Fruit fly (Drosophila melanogaster) whole organism, prepupa: Measurements from ENCODE around the gene CG1979.

Experiments used
- Blimp-1 ChIP-seq: fragments of 200-800 bp; sonication (Bioruptor generic); optimal IDR thresholded peaks from 3 replicates; lab custom pipeline; 2017; ENCODE audit warnings: missing biosample characterization, missing genetic modification characterization, mild to moderate bottlenecking, moderate library complexity, missing genetic modification reagents
- CG10631 ChIP-seq: fragments of 200-800 bp; sonication (Bioruptor generic); optimal IDR thresholded peaks from 2 replicates; lab custom pipeline; 2016; ENCODE audit warnings: missing biosample characterization, missing genetic modification characterization
- CG10669 ChIP-seq: fragments of 200-800 bp; sonication (Bioruptor generic); optimal IDR thresholded peaks from 3 replicates; lab custom pipeline; 2018; ENCODE audit warnings: missing biosample characterization, mild to moderate bottlenecking, missing genetic modification characterization, moderate library complexity
- CG11294 ChIP-seq: fragments of 200-800 bp; sonication (Bioruptor generic); IDR thresholded peaks from 2 replicates; pipeline ENCODE4 v1.3.6; 2022; ENCODE audit warnings: missing biosample characterization, missing genetic modification characterization
- CG11762 ChIP-seq: fragments of 200-800 bp; sonication (Bioruptor generic); optimal IDR thresholded peaks from 3 replicates; lab custom pipeline; 2016; ENCODE audit warnings: missing biosample characterization, missing genetic modification characterization; ENCODE audit not compliant: insufficient read depth
- CG15336 ChIP-seq: fragments of 200-800 bp; sonication (Bioruptor generic); IDR thresholded peaks from 2 replicates; pipeline ENCODE4 v1.3.6; 2022; ENCODE audit warnings: missing biosample characterization, missing genetic modification characterization
- CG1621 ChIP-seq: fragments of 200-800 bp; sonication (Bioruptor generic); optimal IDR thresholded peaks from 3 replicates; lab custom pipeline; 2018; ENCODE audit warnings: missing biosample characterization, mild to moderate bottlenecking, missing genetic modification characterization
- CG16779 ChIP-seq: fragments of 200-800 bp; sonication (Bioruptor generic); optimal IDR thresholded peaks from 3 replicates; lab custom pipeline; 2017; ENCODE audit warnings: missing biosample characterization, mild to moderate bottlenecking, missing genetic modification characterization
- CG3032 ChIP-seq: fragments of 200-800 bp; optimal IDR thresholded peaks from 2 replicates; lab custom pipeline; 2019; ENCODE audit warnings: missing biosample characterization, mild to moderate bottlenecking, missing genetic modification characterization, moderate library complexity
- CG31627 ChIP-seq: fragments of 200-800 bp; sonication (Bioruptor generic); optimal IDR thresholded peaks from 3 replicates; lab custom pipeline; 2016; ENCODE audit warnings: missing biosample characterization, missing genetic modification characterization
- CG32006 ChIP-seq: fragments of 200-800 bp; sonication (Bioruptor generic); optimal IDR thresholded peaks from 3 replicates; lab custom pipeline; 2017; ENCODE audit warnings: missing biosample characterization, mild to moderate bottlenecking, missing genetic modification characterization
- CG34406 ChIP-seq: fragments of 200-800 bp; sonication (Bioruptor generic); optimal IDR thresholded peaks from 3 replicates; lab custom pipeline; 2016; ENCODE audit warnings: missing biosample characterization, missing genetic modification characterization
- CG3919 ChIP-seq: fragments of 200-800 bp; sonication (Bioruptor generic); optimal IDR thresholded peaks from 3 replicates; lab custom pipeline; 2016; ENCODE audit warnings: missing biosample characterization, missing genetic modification characterization
- CG6276 ChIP-seq: fragments of 200-800 bp; sonication (Bioruptor generic); optimal IDR thresholded peaks from 2 replicates; lab custom pipeline; 2017; ENCODE audit warnings: missing biosample characterization, mild to moderate bottlenecking, missing genetic modification characterization
- CG6808 ChIP-seq: fragments of 200-800 bp; sonication (Bioruptor generic); optimal IDR thresholded peaks from 3 replicates; lab custom pipeline; 2017; ENCODE audit warnings: missing biosample characterization, missing genetic modification characterization, mild to moderate bottlenecking, moderate library complexity, missing genetic modification reagents
- CG6854 ChIP-seq: fragments of 200-800 bp; sonication (Bioruptor generic); optimal IDR thresholded peaks from 2 replicates; lab custom pipeline; 2017; ENCODE audit warnings: missing biosample characterization, mild to moderate bottlenecking, missing genetic modification characterization
- CG7368 ChIP-seq: fragments of 200-800 bp; sonication (Bioruptor generic); optimal IDR thresholded peaks from 3 replicates; lab custom pipeline; 2016; ENCODE audit warnings: missing biosample characterization, missing genetic modification characterization
- CG8119 ChIP-seq: fragments of 200-800 bp; sonication (Bioruptor generic); IDR thresholded peaks from 3 replicates; pipeline ENCODE4 v1.3.6; 2022; ENCODE audit warnings: missing biosample characterization, missing genetic modification characterization
- CG8319 ChIP-seq: fragments of 200-800 bp; sonication (Bioruptor generic); optimal IDR thresholded peaks from 3 replicates; lab custom pipeline; 2016; ENCODE audit warnings: missing biosample characterization, missing genetic modification characterization
- CG8632 ChIP-seq: fragments of 200-800 bp; sonication (Bioruptor generic); optimal IDR thresholded peaks from 3 replicates; lab custom pipeline; 2016; ENCODE audit warnings: missing biosample characterization, missing genetic modification characterization
- CG9139 ChIP-seq: fragments of 200-800 bp; sonication (Bioruptor generic); optimal IDR thresholded peaks from 3 replicates; lab custom pipeline; 2017; ENCODE audit warnings: missing biosample characterization, mild to moderate bottlenecking, missing genetic modification characterization
- Eip75B ChIP-seq: fragments of 200-800 bp; sonication (Bioruptor generic); optimal IDR thresholded peaks from 3 replicates; lab custom pipeline; 2016; ENCODE audit warnings: missing biosample characterization, missing genetic modification characterization
- Eip78C ChIP-seq: fragments of 200-800 bp; sonication (Bioruptor generic); peaks from one replicate; lab custom pipeline; 2016; ENCODE audit warnings: missing biosample characterization, missing genetic modification characterization
- Eip93F ChIP-seq: fragments of 200-800 bp; sonication (Bioruptor generic); optimal IDR thresholded peaks from 2 replicates; lab custom pipeline; 2016; ENCODE audit warnings: missing biosample characterization, mild to moderate bottlenecking, missing genetic modification characterization
- Ets21C ChIP-seq: fragments of 200-800 bp; sonication (Bioruptor generic); optimal IDR thresholded peaks from 3 replicates; lab custom pipeline; 2016; ENCODE audit warnings: missing biosample characterization, missing genetic modification characterization
- Ets96B ChIP-seq: fragments of 200-800 bp; optimal IDR thresholded peaks from 2 replicates; lab custom pipeline; 2019; ENCODE audit warnings: missing biosample characterization, mild to moderate bottlenecking, missing genetic modification characterization, moderate library complexity
- Gug ChIP-seq: fragments of 200-800 bp; sonication (Bioruptor generic); IDR thresholded peaks from 2 replicates; pipeline ENCODE4 v1.3.6; 2022; ENCODE audit warnings: missing biosample characterization, missing genetic modification characterization
- Hr38 ChIP-seq: sonication (Bioruptor generic); optimal IDR thresholded peaks from 2 replicates; lab custom pipeline; 2016; ENCODE audit warnings: missing biosample characterization, missing genetic modification characterization
- Hr39 ChIP-seq: fragments of 200-800 bp; sonication (Bioruptor generic); optimal IDR thresholded peaks from 2 replicates; lab custom pipeline; 2016; ENCODE audit warnings: missing biosample characterization, missing genetic modification characterization
- Hr4 ChIP-seq: fragments of 200-800 bp; sonication (Bioruptor generic); optimal IDR thresholded peaks from 3 replicates; lab custom pipeline; 2016; ENCODE audit warnings: missing biosample characterization, missing genetic modification characterization
- Lpt ChIP-seq: fragments of 200-800 bp; sonication (Bioruptor generic); optimal IDR thresholded peaks from 3 replicates; lab custom pipeline; 2016; ENCODE audit warnings: missing biosample characterization, missing genetic modification characterization
- Met ChIP-seq: fragments of 200-800 bp; sonication (Bioruptor generic); optimal IDR thresholded peaks from 3 replicates; lab custom pipeline; 2016; ENCODE audit warnings: missing biosample characterization, missing genetic modification characterization
- OdsH ChIP-seq: fragments of 200-800 bp; sonication (Bioruptor generic); optimal IDR thresholded peaks from 3 replicates; lab custom pipeline; 2016; ENCODE audit warnings: missing biosample characterization, missing genetic modification characterization
- Smox ChIP-seq: fragments of 200-800 bp; sonication (Bioruptor generic); optimal IDR thresholded peaks from 3 replicates; lab custom pipeline; 2016; ENCODE audit warnings: missing biosample characterization, missing genetic modification characterization
- Sox102F ChIP-seq: fragments of 200-800 bp; sonication (Bioruptor generic); optimal IDR thresholded peaks from 2 replicates; lab custom pipeline; 2016; ENCODE audit warnings: missing biosample characterization, mild to moderate bottlenecking, missing genetic modification characterization
- Sox14 ChIP-seq: fragments of 200-800 bp; sonication (Bioruptor generic); optimal IDR thresholded peaks from 3 replicates; lab custom pipeline; 2016; ENCODE audit warnings: missing biosample characterization, missing genetic modification characterization
- Sox15 ChIP-seq: fragments of 200-800 bp; sonication (Bioruptor generic); optimal IDR thresholded peaks from 3 replicates; lab custom pipeline; 2016; ENCODE audit warnings: missing biosample characterization, missing genetic modification characterization
- achi ChIP-seq: fragments of 200-800 bp; sonication (Bioruptor generic); optimal IDR thresholded peaks from 3 replicates; lab custom pipeline; 2016; ENCODE audit warnings: missing biosample characterization, missing genetic modification characterization
- cyc ChIP-seq: fragments of 200-800 bp; sonication (Bioruptor generic); optimal IDR thresholded peaks from 3 replicates; lab custom pipeline; 2016; ENCODE audit warnings: missing biosample characterization, missing genetic modification characterization
- dsx ChIP-seq: fragments of 200-800 bp; optimal IDR thresholded peaks from 3 replicates; lab custom pipeline; 2019; ENCODE audit warnings: missing biosample characterization, mild to moderate bottlenecking, missing genetic modification characterization, moderate library complexity; ENCODE audit not compliant: poor library complexity, severe bottlenecking
- eg ChIP-seq: fragments of 200-800 bp; sonication (Bioruptor generic); IDR thresholded peaks from 3 replicates; pipeline ENCODE4 v1.3.6; 2022; ENCODE audit warnings: missing biosample characterization, missing genetic modification characterization
- esn ChIP-seq: fragments of 200-800 bp; sonication (Bioruptor generic); optimal IDR thresholded peaks from 2 replicates; lab custom pipeline; 2016; ENCODE audit warnings: missing biosample characterization, mild to moderate bottlenecking, missing genetic modification characterization, moderate library complexity
- fd59A ChIP-seq: fragments of 200-800 bp; sonication (Bioruptor generic); optimal IDR thresholded peaks from 2 replicates; lab custom pipeline; 2017; ENCODE audit warnings: missing biosample characterization, mild to moderate bottlenecking, missing genetic modification characterization, missing genetic modification reagents
- fd85E ChIP-seq: fragments of 200-800 bp; sonication (Bioruptor generic); optimal IDR thresholded peaks from 3 replicates; lab custom pipeline; 2016; ENCODE audit warnings: missing biosample characterization, missing genetic modification characterization
- fkh ChIP-seq: fragments of 200-800 bp; sonication (Bioruptor generic); optimal IDR thresholded peaks from 3 replicates; lab custom pipeline; 2017; ENCODE audit warnings: missing biosample characterization, mild to moderate bottlenecking, missing genetic modification characterization, moderate library complexity
- lz ChIP-seq: fragments of 200-800 bp; sonication (Bioruptor generic); optimal IDR thresholded peaks from 3 replicates; lab custom pipeline; 2016; ENCODE audit warnings: missing biosample characterization, missing genetic modification characterization
- net ChIP-seq: fragments of 200-800 bp; sonication (Bioruptor generic); optimal IDR thresholded peaks from 3 replicates; lab custom pipeline; 2016; ENCODE audit warnings: missing biosample characterization, missing genetic modification characterization
- pdm3 ChIP-seq: fragments of 200-800 bp; sonication (Bioruptor generic); optimal IDR thresholded peaks from 3 replicates; lab custom pipeline; 2016; ENCODE audit warnings: missing biosample characterization, missing genetic modification characterization
- salr ChIP-seq, 2 experiments: fragments of 200-800 bp; sonication (Bioruptor generic); optimal IDR thresholded peaks; 3 replicates each; lab custom pipeline; 2016 to 2018; ENCODE audit warnings: missing biosample characterization in 2 of 2, missing genetic modification characterization in 2 of 2, mild to moderate bottlenecking in 1 of 2
- ss ChIP-seq, 2 experiments: fragments of 200-800 bp; sonication (Bioruptor generic); optimal IDR thresholded peaks; 2 replicates in 1 of 2; 3 replicates in 1 of 2; lab custom pipeline; 2017 to 2018; ENCODE audit warnings: mild to moderate bottlenecking in 2 of 2, missing biosample characterization in 2 of 2, missing genetic modification characterization in 2 of 2, moderate library complexity in 1 of 2
- svp ChIP-seq: fragments of 200-800 bp; sonication (Bioruptor generic); peaks from one replicate; lab custom pipeline; 2016; ENCODE audit warnings: missing biosample characterization, missing genetic modification characterization
- vri ChIP-seq: fragments of 200-800 bp; sonication (Bioruptor generic); optimal IDR thresholded peaks from 3 replicates; lab custom pipeline; 2016; ENCODE audit warnings: missing biosample characterization, mild to moderate bottlenecking, missing genetic modification characterization

CG1979 gene

DNA sequence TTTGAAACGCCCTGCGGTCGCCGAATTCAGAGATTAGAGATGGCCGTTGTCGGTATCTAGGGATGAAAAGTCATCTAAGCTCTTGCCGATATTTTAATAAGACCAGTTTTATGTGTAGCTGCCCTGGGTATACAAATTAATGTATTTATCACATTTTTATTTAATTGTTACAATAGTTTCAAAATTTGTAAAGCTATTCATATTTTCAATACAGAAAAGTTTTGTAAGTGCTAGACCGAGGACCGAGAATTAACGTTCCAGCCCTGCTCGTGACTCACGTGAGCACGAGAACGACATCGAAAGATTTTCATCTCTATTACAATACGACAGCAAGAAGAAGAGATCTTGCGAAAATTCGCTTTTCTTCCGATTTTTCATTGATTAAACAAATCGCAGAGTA is 12.7 kb downstream of the CG1979 start, which contains the start of the genes CG1105 and CG1965:
CG1105 (minus strand) TSS at position 45 of the 400 bp plus-strand sequence.
CG1965 (plus strand) TSS at position 310 of the 400 bp plus-strand sequence.
- TF ChIP-seq Eip93F (GFP tag; lab: Kevin White, UChicago) (peak; percentile 75), net (no peak), Sox102F (peak; percentile 75), cyc (GFP tag; lab: Kevin White, UChicago) (peak; percentile 92), fd85E (GFP tag; lab: Kevin White, UChicago) (peak; percentile 30), Sox14 (GFP tag; lab: Kevin White, UChicago) (peak; percentile 91), Ets96B (tag; lab: Kevin White, UChicago) (peak; percentile 81), CG8632 (GFP tag; lab: Kevin White, UChicago) (no peak), Lpt (GFP tag; lab: Kevin White, UChicago) (peak; percentile 73), CG8119 (GFP tag; lab: Robert Waterston, UW) (peak; percentile 65; the same call in 2 of the 3 replicates), vri (GFP tag; lab: Kevin White, UChicago) (peak; percentile 77), ss (GFP tag; optimal IDR thresholded peaks at IDR 0.05; lab: Kevin White, UChicago) (no peak), achi (GFP tag; lab: Kevin White, UChicago) (peak; percentile 85), CG8319 (GFP tag; lab: Kevin White, UChicago) (peak; percentile 69), Gug (GFP tag; lab: Robert Waterston, UW) (peak; percentile 83), pdm3 (GFP tag; lab: Kevin White, UChicago) (peak; percentile 92), CG16779 (tag; lab: Kevin White, UChicago) (no peak), CG6808 (peak; percentile 59), CG7368 (peak; percentile 80), CG11762 (GFP tag; lab: Kevin White, UChicago) (peak; percentile 61), Eip78C (GFP tag; lab: Kevin White, UChicago) (peak; percentile 93), Smox (GFP tag; lab: Kevin White, UChicago) (peak; percentile 89), CG6854 (GFP tag; lab: Kevin White, UChicago) (no peak), Hr38 (no peak), dsx (GFP tag; lab: Kevin White, UChicago) (peak; percentile 65), CG34406 (GFP tag; lab: Kevin White, UChicago) (peak; percentile 76), OdsH (GFP tag; lab: Kevin White, UChicago) (peak; percentile 90), Ets21C (GFP tag; lab: Kevin White, UChicago) (peak; percentile 92), Blimp-1 (no peak), Hr39 (GFP tag; lab: Kevin White, UChicago) (peak; percentile 94), fd59A (GFP tag; lab: Kevin White, UChicago) (peak; percentile 50), CG31627 (GFP tag; lab: Kevin White, UChicago) (peak; percentile 94), svp (GFP tag; lab: Kevin White, UChicago) (peak; percentile 97), CG10631 (GFP tag; lab: Kevin White, UChicago) (peak; percentile 91), CG32006 (peak; percentile 82), CG1621 (tag; lab: Kevin White, UChicago) (peak; percentile 68), Sox15 (GFP tag; lab: Kevin White, UChicago) (peak; percentile 90), CG6276 (GFP tag; lab: Kevin White, UChicago) (no peak), CG3032 (tag; lab: Kevin White, UChicago) (peak; percentile 88), fkh (peak; percentile 84), lz (GFP tag; lab: Kevin White, UChicago) (peak; percentile 91), CG9139 (no peak), CG10669 (GFP tag; lab: Kevin White, UChicago) (peak; percentile 70), Met (peak; percentile 86), eg (GFP tag; lab: Robert Waterston, UW) (peak; percentile 85), Hr4 (GFP tag; lab: Kevin White, UChicago) (peak; percentile 90), CG11294 (GFP tag; lab: Robert Waterston, UW) (peak; percentile 66; the same call in 1 of the 2 replicates), CG3919 (peak; percentile 88), salr (GFP tag; optimal IDR thresholded peaks at IDR 0.05; lab: Kevin White, UChicago) (peak in 1 of 2 experiments; percentile 65), CG15336 (GFP tag; lab: Robert Waterston, UW) (peak; percentile 72), esn (peak; percentile 92), Eip75B (peak; percentile 86)
